Fruit fly (Drosophila melanogaster) whole organism, embryonic: ENCODE data around the gene Tsp66A.

ENCODE experiments used
- CG14710 ChIP-seq: fragments of 200-800 bp; sonication (Bioruptor generic); optimal IDR thresholded peaks from 3 replicates; lab custom pipeline; 2019; ENCODE audit warnings: missing biosample characterization, mild to moderate bottlenecking, missing genetic modification characterization, moderate library complexity
- CG16813 ChIP-seq: fragments of 200-800 bp; sonication (Bioruptor generic); IDR thresholded peaks from 3 replicates; pipeline ENCODE4 v1.3.6; 2022; ENCODE audit warnings: missing biosample characterization, missing genetic modification characterization; ENCODE audit not compliant: partially characterized antibody
- CG17385 ChIP-seq: fragments of 200-800 bp; sonication (Bioruptor generic); optimal IDR thresholded peaks from 3 replicates; lab custom pipeline; 2018; ENCODE audit warnings: missing biosample characterization, mild to moderate bottlenecking, missing genetic modification characterization
- CG2889 ChIP-seq: fragments of 200-800 bp; sonication (Bioruptor generic); IDR thresholded peaks from 3 replicates; pipeline ENCODE4 v1.3.6; 2022; ENCODE audit warnings: missing biosample characterization, missing genetic modification characterization
- CG8388 ChIP-seq: fragments of 200-800 bp; sonication (Bioruptor generic); optimal IDR thresholded peaks from 2 replicates; lab custom pipeline; 2019; ENCODE audit warnings: missing biosample characterization, mild to moderate bottlenecking, missing genetic modification characterization, moderate library complexity
- Chrac-16 ChIP-seq: fragments of 200-800 bp; sonication (Bioruptor generic); optimal IDR thresholded peaks from 3 replicates; lab custom pipeline; 2016; ENCODE audit warnings: missing biosample characterization, missing genetic modification characterization
- Dp ChIP-seq: fragments of 200-800 bp; sonication (Bioruptor generic); optimal IDR thresholded peaks from 2 replicates; lab custom pipeline; 2018; ENCODE audit warnings: missing biosample characterization, mild to moderate bottlenecking, missing genetic modification characterization, moderate library complexity
- Hand ChIP-seq: fragments of 200-800 bp; sonication (Bioruptor generic); optimal IDR thresholded peaks from 2 replicates; lab custom pipeline; 2017; ENCODE audit warnings: mild to moderate bottlenecking, missing biosample characterization, missing genetic modification reagents, missing genetic modification characterization
- dmrt11E ChIP-seq: fragments of 200-800 bp; sonication (Bioruptor generic); optimal IDR thresholded peaks from 3 replicates; lab custom pipeline; 2018; ENCODE audit warnings: missing biosample characterization, mild to moderate bottlenecking, missing genetic modification characterization, moderate library complexity
- emc ChIP-seq: fragments of 200-800 bp; sonication (Bioruptor generic); optimal IDR thresholded peaks from 2 replicates; lab custom pipeline; 2016; ENCODE audit warnings: missing biosample characterization, missing genetic modification characterization
- pfk ChIP-seq: fragments of 200-800 bp; sonication (Bioruptor generic); optimal IDR thresholded peaks from 2 replicates; lab custom pipeline; 2018; ENCODE audit warnings: missing biosample characterization, mild to moderate bottlenecking, missing genetic modification characterization, moderate library complexity
- pzg ChIP-seq: fragments of 200-800 bp; sonication (Bioruptor generic); optimal IDR thresholded peaks from 3 replicates; lab custom pipeline; 2018; ENCODE audit warnings: missing biosample characterization, mild to moderate bottlenecking, missing genetic modification characterization, moderate library complexity
- stwl ChIP-seq: fragments of 200-800 bp; sonication (Bioruptor generic); optimal IDR thresholded peaks from 3 replicates; lab custom pipeline; 2018; ENCODE audit warnings: missing biosample characterization, mild to moderate bottlenecking, missing genetic modification characterization, moderate library complexity

- TF ChIP-seq CG14710 (tag; lab: Kevin White, UChicago) (no peak), CG2889 (GFP tag; lab: Robert Waterston, UW) (no peak), CG16813 (GFP tag; lab: Robert Waterston, UW) (no peak), stwl (no peak), emc (no peak), CG17385 (GFP tag; lab: Kevin White, UChicago) (no peak), CG8388 (GFP tag; lab: Kevin White, UChicago) (no peak), Dp (GFP tag; lab: Kevin White, UChicago) (no peak), pzg (GFP tag; lab: Kevin White, UChicago) (no peak), Hand (no peak), dmrt11E (tag; lab: Kevin White, UChicago) (no peak), pfk (GFP tag; lab: Kevin White, UChicago) (no peak), Chrac-16 (no peak)
Measured at dm6 chr3L:7455849-7456248, 9.5 kb upstream of the Tsp66A start, which contains the start of gene ppk26.
